Fruit fly (Drosophila melanogaster): ENCODE results near the gene SdhCL.

dm6 chr3R:11156858-11157257, 41.4 kb upstream of the SdhCL start, which contains the start of gene Ugt302C1:
- TF ChIP-seq CG15710 (tag; optimal IDR thresholded peaks at IDR 0.05) (no peak), Pif1B (GFP tag; optimal IDR thresholded peaks at IDR 0.05) (no peak), CG8301 (tag; optimal IDR thresholded peaks at IDR 0.05) (no peak), CG12605 (GFP tag; IDR thresholded peaks at IDR 0.05) (no peak), CG17806 (tag; optimal IDR thresholded peaks at IDR 0.05) (no peak), CG13204 (GFP tag; optimal IDR thresholded peaks at IDR 0.05) (no peak), CG34367 (tag; optimal IDR thresholded peaks at IDR 0.05) (no peak)

All from whole organism, pupa.